Worm (Caenorhabditis elegans) whole organism, young adult: ENCODE measurements around the gene K09C6.8.

Source experiments
- T26A5.8 ChIP-seq: sonication (generic microtip); optimal IDR thresholded peaks from 2 replicates; lab custom pipeline; 2016; ENCODE audit warnings: missing genetic modification characterization, missing compliant biosample characterization
- ceh-27 ChIP-seq: fragments of 200-800 bp; sonication (Bioruptor generic); optimal IDR thresholded peaks from 2 replicates; lab custom pipeline; 2018; ENCODE audit warnings: mild to moderate bottlenecking, missing genetic modification characterization, moderate library complexity, missing compliant biosample characterization
- ceh-91 ChIP-seq: fragments of 200-800 bp; sonication (Bioruptor generic); IDR thresholded peaks from 2 replicates; pipeline ENCODE4 v1.3.6; 2022; ENCODE audit warnings: missing genetic modification reagents, missing genetic modification characterization, missing compliant biosample characterization
- him-1 ChIP-seq: sonication (generic microtip); optimal IDR thresholded peaks from 2 replicates; lab custom pipeline; 2016; ENCODE audit warnings: missing genotype, missing genetic modification reagents, missing genetic modification characterization, missing compliant biosample characterization
- lin-35 ChIP-seq, 3 experiments: fragments of 150-350 bp in 2 of 3; sonication (generic microtip) in 1 of 3; optimal IDR thresholded peaks; 2 replicates each; lab custom pipeline; 2014 to 2018; ENCODE audit warnings: missing biosample characterization in 3 of 3, missing genetic modification characterization in 3 of 3, missing genetic modification reagents in 3 of 3

DNA sequence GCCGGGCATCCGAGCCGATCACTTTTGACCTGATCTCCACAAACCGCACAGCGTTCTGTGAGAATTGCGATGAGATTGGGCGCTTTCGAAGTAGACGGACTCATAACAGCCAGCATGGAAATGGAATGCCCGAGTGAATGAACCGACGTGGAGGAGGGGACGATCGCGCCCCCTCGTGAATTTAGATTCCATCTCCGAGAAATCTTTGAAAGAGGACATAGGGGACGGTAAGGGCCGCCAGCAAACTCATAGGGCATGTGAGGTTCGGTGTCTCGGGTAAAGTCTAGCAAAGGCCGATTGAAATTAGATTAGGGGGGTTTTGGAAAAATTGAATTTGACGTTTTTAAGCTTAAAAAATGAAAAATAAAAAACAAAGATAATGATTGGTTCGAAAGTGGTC lies 38.5 kb downstream of the K09C6.8 start, which contains the start of gene nhr-270:
- no peak for TF ChIP-seq T26A5.8
- no peak for TF ChIP-seq lin-35 (GFP tag; optimal IDR thresholded peaks at IDR 0.05; lab: Kevin White, UChicago)
- TF ChIP-seq ceh-27 (GFP tag; lab: Kevin White, UChicago) = no peak
- TF ChIP-seq ceh-91 = no peak
- no peak for TF ChIP-seq him-1 (tag; lab: Kevin White, UChicago)
